Worm (Caenorhabditis elegans) whole organism, L4 larva: ENCODE data around the gene ngn-1.

ENCODE experiments used
- F26F4.8 ChIP-seq: fragments of 200-800 bp; sonication (Bioruptor generic); conservative IDR thresholded peaks from 2 replicates; pipeline ENCODE4 v1.3.6; 2022; ENCODE audit warnings: missing genetic modification characterization, missing compliant biosample characterization
- F44E2.7 ChIP-seq: fragments of 200-800 bp; sonication (Bioruptor generic); IDR thresholded peaks from 2 replicates; pipeline ENCODE4 v2.1.2; 2022; ENCODE audit warnings: missing genetic modification characterization, missing compliant biosample characterization
- Y48G9A.11 ChIP-seq: fragments of 200-800 bp; sonication (Bioruptor generic); IDR thresholded peaks from 2 replicates; pipeline ENCODE4 v1.3.6; 2022; ENCODE audit warnings: missing genetic modification reagents, missing genetic modification characterization, missing compliant biosample characterization
- Y75B8A.6 ChIP-seq: fragments of 200-800 bp; sonication (Bioruptor generic); IDR thresholded peaks from 2 replicates; pipeline ENCODE4 v1.3.6; 2022; ENCODE audit warnings: missing genetic modification reagents, missing genetic modification characterization, missing compliant biosample characterization
- ZK546.5 ChIP-seq, 2 experiments: sonication (generic microtip); optimal IDR thresholded peaks; 2 replicates each; lab custom pipeline; 2017; ENCODE audit warnings: missing biosample characterization in 2 of 2, missing genetic modification characterization in 2 of 2
- aly-2 ChIP-seq: sonication (generic microtip); optimal IDR thresholded peaks from 2 replicates; lab custom pipeline; 2018; ENCODE audit warnings: missing biosample characterization, missing genetic modification characterization
- arid-1 ChIP-seq: fragments of 200-800 bp; sonication (Bioruptor generic); conservative IDR thresholded peaks from 2 replicates; pipeline ENCODE4 v1.3.6; 2022; ENCODE audit warnings: missing genetic modification reagents, missing genetic modification characterization, missing compliant biosample characterization
- ceh-20 ChIP-seq: fragments of 200-800 bp; sonication (Bioruptor generic); IDR thresholded peaks from 2 replicates; pipeline ENCODE4 v1.3.6; 2022; ENCODE audit warnings: missing genetic modification reagents, missing genetic modification characterization, missing compliant biosample characterization
- ceh-28 ChIP-seq: fragments of 150-350 bp; optimal IDR thresholded peaks from 2 replicates; lab custom pipeline; 2014; ENCODE audit warnings: missing biosample characterization, missing genetic modification reagents, missing genetic modification characterization
- ceh-44 ChIP-seq: fragments of 200-800 bp; sonication (Bioruptor generic); IDR thresholded peaks from 2 replicates; pipeline ENCODE4 v1.3.6; 2022; ENCODE audit warnings: missing genetic modification reagents, missing genetic modification characterization, missing compliant biosample characterization
- ceh-62 ChIP-seq: sonication (generic microtip); optimal IDR thresholded peaks from 2 replicates; lab custom pipeline; 2017; ENCODE audit warnings: missing biosample characterization, missing genetic modification characterization
- ces-1 ChIP-seq: fragments of 150-350 bp; sonication (generic microtip); optimal IDR thresholded peaks from 4 replicates; lab custom pipeline; 2014; ENCODE audit warnings: missing biosample characterization, missing genetic modification reagents, missing genetic modification characterization
- daf-16 ChIP-seq, 3 experiments: sonication (generic microtip); optimal IDR thresholded peaks; 2 replicates each; lab custom pipeline; 2016 to 2017; ENCODE audit warnings: missing genetic modification characterization in 3 of 3, missing genetic modification reagents in 3 of 3, mild to moderate bottlenecking in 2 of 3, missing compliant biosample characterization in 2 of 3, missing biosample characterization in 1 of 3, moderate library complexity in 1 of 3
- daf-19 ChIP-seq: fragments of 200-800 bp; sonication (Bioruptor generic); conservative IDR thresholded peaks from 2 replicates; pipeline ENCODE4 v1.3.6; 2022; ENCODE audit warnings: missing genetic modification characterization, missing compliant biosample characterization
- dmd-8 ChIP-seq: fragments of 200-800 bp; sonication (Bioruptor generic); IDR thresholded peaks from 2 replicates; pipeline ENCODE4 v1.3.6; 2022; ENCODE audit warnings: missing genetic modification characterization, missing compliant biosample characterization
- dpl-1 ChIP-seq: fragments of 150-350 bp; optimal IDR thresholded peaks from 2 replicates; lab custom pipeline; 2014; ENCODE audit warnings: missing biosample characterization, missing genetic modification reagents, missing genetic modification characterization
- dve-1 ChIP-seq: sonication (generic microtip); optimal IDR thresholded peaks from 2 replicates; lab custom pipeline; 2017; ENCODE audit warnings: antibody characterized with exemption, mild to moderate bottlenecking, missing genetic modification characterization, missing compliant biosample characterization; ENCODE audit not compliant: insufficient read depth
- egl-27 ChIP-seq: sonication (generic microtip); optimal IDR thresholded peaks from 3 replicates; lab custom pipeline; 2017; ENCODE audit warnings: missing biosample characterization, missing genetic modification reagents, missing genetic modification characterization
- fkh-10 ChIP-seq: fragments of 150-350 bp; optimal IDR thresholded peaks from 2 replicates; lab custom pipeline; 2014; ENCODE audit warnings: missing biosample characterization, missing genetic modification reagents, missing genetic modification characterization
- gei-8 ChIP-seq: fragments of 200-800 bp; sonication (Bioruptor generic); optimal IDR thresholded peaks from 2 replicates; lab custom pipeline; 2018; ENCODE audit warnings: mild to moderate bottlenecking, missing genetic modification characterization, missing compliant biosample characterization
- hlh-11 ChIP-seq: fragments of 200-800 bp; sonication (Bioruptor generic); optimal IDR thresholded peaks from 2 replicates; lab custom pipeline; 2018; ENCODE audit warnings: mild to moderate bottlenecking, missing genetic modification characterization, missing compliant biosample characterization
- hlh-30 ChIP-seq: sonication (generic microtip); optimal IDR thresholded peaks from 2 replicates; lab custom pipeline; 2017; ENCODE audit warnings: antibody characterized with exemption, mild to moderate bottlenecking, missing genetic modification characterization, missing compliant biosample characterization; ENCODE audit not compliant: insufficient read depth
- jun-1 ChIP-seq: fragments of 150-350 bp; optimal IDR thresholded peaks from 2 replicates; lab custom pipeline; 2014; ENCODE audit warnings: missing biosample characterization, missing genetic modification reagents, missing genetic modification characterization
- lim-7 ChIP-seq: fragments of 200-800 bp; sonication (Bioruptor generic); IDR thresholded peaks from 2 replicates; pipeline ENCODE4 v1.3.6; 2022; ENCODE audit warnings: missing genetic modification characterization, missing compliant biosample characterization
- lin-1 ChIP-seq: fragments of 200-800 bp; sonication (Bioruptor generic); IDR thresholded peaks from 2 replicates; pipeline ENCODE4 v1.3.6; 2022; ENCODE audit warnings: missing genetic modification reagents, missing genetic modification characterization, missing compliant biosample characterization
- lin-13 ChIP-seq: fragments of 150-350 bp; optimal IDR thresholded peaks from 2 replicates; lab custom pipeline; 2014; ENCODE audit warnings: missing biosample characterization, missing genetic modification reagents, missing genetic modification characterization
- lin-15B ChIP-seq: fragments of 150-350 bp; sonication (generic microtip); optimal IDR thresholded peaks from 3 replicates; lab custom pipeline; 2014; ENCODE audit warnings: missing biosample characterization, missing genetic modification characterization
- lin-29 ChIP-seq: fragments of 200-800 bp; sonication (Bioruptor generic); IDR thresholded peaks from 2 replicates; pipeline ENCODE4 v1.3.6; 2022; ENCODE audit warnings: missing genetic modification reagents, missing genetic modification characterization, missing compliant biosample characterization
- lin-38 ChIP-seq: fragments of 200-800 bp; sonication (Bioruptor generic); IDR thresholded peaks from 2 replicates; pipeline ENCODE4 v1.3.6; 2022; ENCODE audit warnings: missing genetic modification reagents, missing genetic modification characterization, missing compliant biosample characterization
- lir-3 ChIP-seq: sonication (generic microtip); optimal IDR thresholded peaks from 2 replicates; lab custom pipeline; 2016; ENCODE audit warnings: mild to moderate bottlenecking, missing genetic modification characterization, missing compliant biosample characterization
- lsy-2 ChIP-seq, 2 experiments: fragments of 150-350 bp in 1 of 2; sonication (generic microtip) in 1 of 2; optimal IDR thresholded peaks; 2 replicates each; lab custom pipeline; 2014 to 2017; ENCODE audit warnings: missing biosample characterization in 2 of 2, missing genetic modification characterization in 2 of 2
- madf-9 ChIP-seq: fragments of 200-800 bp; sonication (Bioruptor generic); conservative IDR thresholded peaks from 2 replicates; pipeline ENCODE4 v1.3.6; 2022; ENCODE audit warnings: missing genetic modification reagents, missing genetic modification characterization, missing compliant biosample characterization
- mdl-1 ChIP-seq, 2 experiments: fragments of 150-350 bp in 1 of 2; sonication (generic microtip) in 1 of 2; optimal IDR thresholded peaks; 2 replicates each; lab custom pipeline; 2014 to 2017; ENCODE audit warnings: missing biosample characterization in 2 of 2, missing genetic modification characterization in 2 of 2
- nhr-11 ChIP-seq: fragments of 150-350 bp; optimal IDR thresholded peaks from 2 replicates; lab custom pipeline; 2014; ENCODE audit warnings: missing biosample characterization, missing genetic modification characterization
- nhr-111 ChIP-seq: fragments of 200-800 bp; sonication (Bioruptor generic); optimal IDR thresholded peaks from 2 replicates; lab custom pipeline; 2018; ENCODE audit warnings: mild to moderate bottlenecking, missing genetic modification characterization, missing compliant biosample characterization
- nhr-25 ChIP-seq: sonication (generic microtip); optimal IDR thresholded peaks from 2 replicates; lab custom pipeline; 2017; ENCODE audit warnings: missing genetic modification characterization, mild to moderate bottlenecking, missing compliant biosample characterization, antibody characterized with exemption, moderate library complexity, borderline replicate concordance; ENCODE audit not compliant: insufficient read depth
- nhr-41 ChIP-seq: fragments of 200-800 bp; sonication (Bioruptor generic); IDR thresholded peaks from 2 replicates; pipeline ENCODE4 v1.3.6; 2022; ENCODE audit warnings: missing genetic modification reagents, missing genetic modification characterization, missing compliant biosample characterization
- nhr-6 ChIP-seq: fragments of 150-350 bp; optimal IDR thresholded peaks from 2 replicates; lab custom pipeline; 2014; ENCODE audit warnings: missing biosample characterization, missing genetic modification characterization
- php-3 ChIP-seq: fragments of 200-800 bp; sonication (Bioruptor generic); IDR thresholded peaks from 2 replicates; pipeline ENCODE4 v1.3.6; 2022; ENCODE audit warnings: missing genetic modification reagents, missing genetic modification characterization, missing compliant biosample characterization
- pqm-1 ChIP-seq: sonication (generic microtip); optimal IDR thresholded peaks from 2 replicates; lab custom pipeline; 2017; ENCODE audit warnings: missing biosample characterization, missing genetic modification characterization
- saeg-2 ChIP-seq: fragments of 200-800 bp; sonication (Bioruptor generic); IDR thresholded peaks from 2 replicates; pipeline ENCODE4 v1.3.6; 2022; ENCODE audit warnings: missing genetic modification reagents, missing genetic modification characterization, missing compliant biosample characterization
- skn-1 ChIP-seq: fragments of 150-350 bp; optimal IDR thresholded peaks from 2 replicates; lab custom pipeline; 2014; ENCODE audit warnings: missing biosample characterization, missing genetic modification characterization
- snpc-1.2 ChIP-seq: fragments of 200-800 bp; sonication (Bioruptor generic); IDR thresholded peaks from 2 replicates; pipeline ENCODE4 v1.3.6; 2022; ENCODE audit warnings: missing genetic modification reagents, missing genetic modification characterization, missing compliant biosample characterization
- snpc-4 ChIP-seq: fragments of 150-350 bp; optimal IDR thresholded peaks from 2 replicates; lab custom pipeline; 2014; ENCODE audit warnings: missing biosample characterization, missing genetic modification characterization
- spr-3 ChIP-seq: fragments of 200-800 bp; sonication (Bioruptor generic); optimal IDR thresholded peaks from 2 replicates; lab custom pipeline; 2018; ENCODE audit warnings: mild to moderate bottlenecking, missing genetic modification characterization, missing compliant biosample characterization
- tag-97 ChIP-seq: fragments of 200-800 bp; sonication (Bioruptor generic); IDR thresholded peaks from 2 replicates; pipeline ENCODE4 v1.3.6; 2022; ENCODE audit warnings: missing genetic modification characterization, missing compliant biosample characterization
- unc-130 ChIP-seq: sonication (generic microtip); optimal IDR thresholded peaks from 2 replicates; lab custom pipeline; 2016; ENCODE audit warnings: missing genetic modification reagents, missing genetic modification characterization, missing compliant biosample characterization
- unc-62 ChIP-seq, 3 experiments: fragments of 150-350 bp in 1 of 3; sonication (generic microtip); optimal IDR thresholded peaks in 2 of 3; peaks in 1 of 3; 1 replicate in 1 of 3; 2 replicates in 2 of 3; lab custom pipeline; 2014 to 2017; ENCODE audit warnings: missing biosample characterization in 3 of 3, missing genetic modification characterization in 3 of 3, missing genetic modification reagents in 3 of 3, missing genotype in 1 of 3
- zip-11 ChIP-seq: fragments of 200-800 bp; sonication (Bioruptor generic); IDR thresholded peaks from 2 replicates; pipeline ENCODE4 v1.3.6; 2022; ENCODE audit warnings: missing genetic modification characterization, missing compliant biosample characterization
- zip-2 ChIP-seq: fragments of 150-350 bp; optimal IDR thresholded peaks from 2 replicates; lab custom pipeline; 2014; ENCODE audit warnings: missing biosample characterization, missing genetic modification characterization
- ztf-7 ChIP-seq: fragments of 150-350 bp; optimal IDR thresholded peaks from 2 replicates; lab custom pipeline; 2014; ENCODE audit warnings: missing biosample characterization, missing genetic modification characterization

ngn-1 gene

DNA sequence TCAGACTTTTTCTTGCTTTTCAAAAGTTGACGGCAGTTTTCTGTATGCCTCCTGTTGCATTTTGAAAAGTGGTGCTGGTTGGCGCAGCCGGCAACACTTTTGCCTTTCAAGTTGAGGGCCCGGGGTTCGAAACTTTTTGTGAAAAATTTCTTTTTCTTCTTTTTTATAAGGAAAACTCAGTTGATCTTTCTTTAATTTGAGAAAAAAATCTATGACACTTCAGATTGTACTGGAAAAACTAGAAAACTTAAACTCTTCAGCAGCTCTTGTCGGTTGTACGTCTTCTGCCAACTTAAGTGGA is 36.8 kb upstream of the ngn-1 start:
- TF ChIP-seq skn-1 (tag; lab: Kevin White, UChicago) (no peak), dpl-1 (GFP tag; lab: Kevin White, UChicago) (no peak), lin-1 (GFP tag; lab: Robert Waterston, UW) (0 out of 2 replicates have a peak, but pooled peaks have one; percentile 10), nhr-11 (tag; lab: Kevin White, UChicago) (no peak), hlh-11 (tag; lab: Kevin White, UChicago) (no peak), gei-8 (GFP tag; lab: Kevin White, UChicago) (peak; percentile 57), nhr-6 (tag; lab: Kevin White, UChicago) (no peak), Y48G9A.11 (peak; percentile 60; the same call in 1 of the 2 replicates), nhr-25 (tag; lab: Kevin White, UChicago) (no peak), zip-11 (GFP tag; lab: Robert Waterston, UW) (0 out of 2 replicates have a peak, but pooled peaks have one; percentile 44), saeg-2 (GFP tag; lab: Robert Waterston, UW) (no peak), dmd-8 (0 out of 2 replicates have a peak, but pooled peaks have one; percentile 70), lim-7 (GFP tag; lab: Robert Waterston, UW) (peak; percentile 86), ceh-62 (tag; lab: Kevin White, UChicago) (no peak), dve-1 (tag; lab: Kevin White, UChicago) (no peak), jun-1 (tag; lab: Kevin White, UChicago) (no peak), snpc-4 (tag; lab: Kevin White, UChicago) (no peak), lin-13 (GFP tag; lab: Kevin White, UChicago) (no peak), fkh-10 (GFP tag; lab: Kevin White, UChicago) (no peak), F44E2.7 (peak; percentile 91), nhr-41 (GFP tag; lab: Robert Waterston, UW) (no peak), daf-19 (GFP tag; lab: Robert Waterston, UW) (peak; percentile 70), lin-15B (tag; lab: Kevin White, UChicago) (no peak), F26F4.8 (peak; percentile 88), lir-3 (no peak), aly-2 (no peak), zip-2 (tag; lab: Kevin White, UChicago) (no peak), daf-16 (GFP tag; optimal IDR thresholded peaks at IDR 0.05; lab: Kevin White, UChicago) (peak in 1 of 2 experiments; percentile 60), daf-16 (tag; optimal IDR thresholded peaks at IDR 0.05; lab: Kevin White, UChicago) (no peak), ces-1 (no peak), mdl-1 (tag; optimal IDR thresholded peaks at IDR 0.05; lab: Kevin White, UChicago) (no peak), egl-27 (tag; lab: Kevin White, UChicago) (no peak), hlh-30 (tag; lab: Kevin White, UChicago) (no peak), php-3 (no peak), ceh-20 (no peak), madf-9 (GFP tag; lab: Robert Waterston, UW) (no peak), ztf-7 (tag; lab: Kevin White, UChicago) (no peak), ceh-28 (tag; lab: Kevin White, UChicago) (no peak), unc-62 (GFP tag; optimal IDR thresholded peaks at IDR 0.05 in 1 of 2; lab: Kevin White, UChicago) (no peak), unc-62 (tag; optimal IDR thresholded peaks at IDR 0.05; lab: Kevin White, UChicago) (no peak), tag-97 (GFP tag; lab: Robert Waterston, UW) (no peak), lsy-2 (tag; optimal IDR thresholded peaks at IDR 0.05; lab: Kevin White, UChicago) (no peak), lin-29 (GFP tag; lab: Robert Waterston, UW) (no peak), unc-130 (GFP tag; lab: Kevin White, UChicago) (no peak), spr-3 (GFP tag; lab: Kevin White, UChicago) (no peak), lin-38 (GFP tag; lab: Robert Waterston, UW) (peak; percentile 75), ceh-44 (GFP tag; lab: Robert Waterston, UW) (no peak), Y75B8A.6 (peak; percentile 32; the same call in 1 of the 2 replicates), ZK546.5 (tag; optimal IDR thresholded peaks at IDR 0.05; lab: Kevin White, UChicago) (no peak), nhr-111 (GFP tag; lab: Kevin White, UChicago) (no peak), snpc-1.2 (GFP tag; lab: Robert Waterston, UW) (0 out of 2 replicates have a peak, but pooled peaks have one; percentile 54), arid-1 (GFP tag; lab: Robert Waterston, UW) (no peak; the same call in 1 of the 2 replicates), pqm-1 (tag; lab: Kevin White, UChicago) (no peak)
